Worm (Caenorhabditis elegans): ENCODE results near the gene T25G12.13.
"Not testable (repeated sequence)": the region's sequence is repeated elsewhere in the genome, so short reads cannot be mapped to it uniquely, and the experiment has no call there.

DNA sequence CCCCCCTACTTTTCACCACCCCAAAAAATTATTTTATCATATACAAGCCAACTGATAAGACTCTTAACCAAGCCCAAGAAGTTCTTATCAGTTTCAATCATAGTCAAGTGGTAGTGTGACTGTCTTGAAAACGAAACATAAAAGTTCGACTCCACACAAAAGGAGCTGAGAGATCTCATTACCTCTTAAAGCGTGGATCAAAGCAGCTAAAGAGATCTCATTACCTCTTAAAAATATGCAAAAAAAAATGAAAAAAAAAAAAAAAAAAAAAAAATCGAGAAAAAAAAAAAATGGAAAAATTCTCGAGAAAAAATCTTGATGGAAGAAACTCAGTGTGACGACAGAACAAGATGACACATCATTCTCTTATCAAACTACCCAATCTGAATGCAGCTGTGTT lies 12.6 kb downstream of the T25G12.13 start:
- TF ChIP-seq mdl-1 (tag; optimal IDR thresholded peaks at IDR 0.05); unc-39 (tag; optimal IDR thresholded peaks at IDR 0.05); ceh-32 (tag; optimal IDR thresholded peaks at IDR 0.05; ENCODE audit: poor library complexity); nhr-28 (tag; optimal IDR thresholded peaks at IDR 0.05): not testable (repeated sequence)

Measured in whole organism, L4 larva.